Worm (Caenorhabditis elegans) whole organism, L4 larva: ENCODE data around the gene F13A2.10.

Source experiments
- R02D3.7 ChIP-seq: fragments of 150-350 bp; sonication (generic microtip); optimal IDR thresholded peaks from 3 replicates; lab custom pipeline; 2014; ENCODE audit warnings: missing biosample characterization, missing genetic modification characterization
- Y48G9A.11 ChIP-seq: fragments of 200-800 bp; sonication (Bioruptor generic); IDR thresholded peaks from 2 replicates; pipeline ENCODE4 v1.3.6; 2022; ENCODE audit warnings: missing genetic modification reagents, missing genetic modification characterization, missing compliant biosample characterization
- Y5F2A.4 ChIP-seq: fragments of 200-800 bp; sonication (Bioruptor generic); optimal IDR thresholded peaks from 2 replicates; lab custom pipeline; 2018; ENCODE audit warnings: mild to moderate bottlenecking, missing genetic modification characterization, missing compliant biosample characterization
- ceh-44 ChIP-seq: fragments of 200-800 bp; sonication (Bioruptor generic); IDR thresholded peaks from 2 replicates; pipeline ENCODE4 v1.3.6; 2022; ENCODE audit warnings: missing genetic modification reagents, missing genetic modification characterization, missing compliant biosample characterization
- ceh-82 ChIP-seq: sonication (generic microtip); optimal IDR thresholded peaks from 2 replicates; lab custom pipeline; 2017; ENCODE audit warnings: missing biosample characterization, missing genetic modification characterization
- cey-2 ChIP-seq: sonication (generic microtip); optimal IDR thresholded peaks from 3 replicates; lab custom pipeline; 2017; ENCODE audit warnings: missing genetic modification characterization, mild to moderate bottlenecking, missing compliant biosample characterization, antibody characterized with exemption, borderline replicate concordance; ENCODE audit not compliant: insufficient read depth
- dmd-9 ChIP-seq: fragments of 200-800 bp; sonication (Bioruptor generic); IDR thresholded peaks from 2 replicates; pipeline ENCODE4 v1.3.6; 2022; ENCODE audit warnings: missing genetic modification reagents, missing genetic modification characterization, missing compliant biosample characterization
- fkh-10 ChIP-seq: fragments of 150-350 bp; optimal IDR thresholded peaks from 2 replicates; lab custom pipeline; 2014; ENCODE audit warnings: missing biosample characterization, missing genetic modification reagents, missing genetic modification characterization
- hlh-30 ChIP-seq: sonication (generic microtip); optimal IDR thresholded peaks from 2 replicates; lab custom pipeline; 2017; ENCODE audit warnings: antibody characterized with exemption, mild to moderate bottlenecking, missing genetic modification characterization, missing compliant biosample characterization; ENCODE audit not compliant: insufficient read depth
- lin-13 ChIP-seq: fragments of 150-350 bp; optimal IDR thresholded peaks from 2 replicates; lab custom pipeline; 2014; ENCODE audit warnings: missing biosample characterization, missing genetic modification reagents, missing genetic modification characterization
- lin-29 ChIP-seq: fragments of 200-800 bp; sonication (Bioruptor generic); IDR thresholded peaks from 2 replicates; pipeline ENCODE4 v1.3.6; 2022; ENCODE audit warnings: missing genetic modification reagents, missing genetic modification characterization, missing compliant biosample characterization
- lin-38 ChIP-seq: fragments of 200-800 bp; sonication (Bioruptor generic); IDR thresholded peaks from 2 replicates; pipeline ENCODE4 v1.3.6; 2022; ENCODE audit warnings: missing genetic modification reagents, missing genetic modification characterization, missing compliant biosample characterization
- lir-3 ChIP-seq: sonication (generic microtip); optimal IDR thresholded peaks from 2 replicates; lab custom pipeline; 2016; ENCODE audit warnings: mild to moderate bottlenecking, missing genetic modification characterization, missing compliant biosample characterization
- lsy-2 ChIP-seq, 2 experiments: fragments of 150-350 bp in 1 of 2; sonication (generic microtip) in 1 of 2; optimal IDR thresholded peaks; 2 replicates each; lab custom pipeline; 2014 to 2017; ENCODE audit warnings: missing biosample characterization in 2 of 2, missing genetic modification characterization in 2 of 2
- mdt-29 ChIP-seq: fragments of 200-800 bp; sonication (Bioruptor generic); IDR thresholded peaks from 2 replicates; pipeline ENCODE4 v1.3.6; 2022; ENCODE audit warnings: missing genetic modification reagents, missing genetic modification characterization, missing compliant biosample characterization
- mxl-2 ChIP-seq: fragments of 200-800 bp; sonication (Bioruptor generic); conservative IDR thresholded peaks from 2 replicates; pipeline ENCODE4 v1.3.6; 2022; ENCODE audit warnings: missing genetic modification reagents, missing genetic modification characterization, missing compliant biosample characterization
- mxl-3 ChIP-seq: fragments of 200-800 bp; sonication (Bioruptor generic); optimal IDR thresholded peaks from 2 replicates; lab custom pipeline; 2018; ENCODE audit warnings: mild to moderate bottlenecking, missing genetic modification characterization, missing compliant biosample characterization
- nhr-25 ChIP-seq: sonication (generic microtip); optimal IDR thresholded peaks from 2 replicates; lab custom pipeline; 2017; ENCODE audit warnings: missing genetic modification characterization, mild to moderate bottlenecking, missing compliant biosample characterization, antibody characterized with exemption, moderate library complexity, borderline replicate concordance; ENCODE audit not compliant: insufficient read depth
- nhr-42 ChIP-seq: fragments of 200-800 bp; sonication (Bioruptor generic); IDR thresholded peaks from 2 replicates; pipeline ENCODE4 v1.3.6; 2022; ENCODE audit warnings: missing genetic modification characterization, missing compliant biosample characterization
- nhr-6 ChIP-seq: fragments of 150-350 bp; optimal IDR thresholded peaks from 2 replicates; lab custom pipeline; 2014; ENCODE audit warnings: missing biosample characterization, missing genetic modification characterization
- nhr-77 ChIP-seq: fragments of 150-350 bp; optimal IDR thresholded peaks from 2 replicates; lab custom pipeline; 2014; ENCODE audit warnings: missing biosample characterization, missing genetic modification characterization
- pqm-1 ChIP-seq: sonication (generic microtip); optimal IDR thresholded peaks from 2 replicates; lab custom pipeline; 2017; ENCODE audit warnings: missing biosample characterization, missing genetic modification characterization
- saeg-2 ChIP-seq: fragments of 200-800 bp; sonication (Bioruptor generic); IDR thresholded peaks from 2 replicates; pipeline ENCODE4 v1.3.6; 2022; ENCODE audit warnings: missing genetic modification reagents, missing genetic modification characterization, missing compliant biosample characterization
- set-16 ChIP-seq: fragments of 200-800 bp; sonication (Bioruptor generic); IDR thresholded peaks from 2 replicates; pipeline ENCODE4 v1.3.6; 2022; ENCODE audit warnings: missing genetic modification reagents, missing genetic modification characterization, missing compliant biosample characterization
- skn-1 ChIP-seq: fragments of 150-350 bp; optimal IDR thresholded peaks from 2 replicates; lab custom pipeline; 2014; ENCODE audit warnings: missing biosample characterization, missing genetic modification characterization
- unc-62 ChIP-seq, 3 experiments: fragments of 150-350 bp in 1 of 3; sonication (generic microtip); optimal IDR thresholded peaks in 2 of 3; peaks in 1 of 3; 1 replicate in 1 of 3; 2 replicates in 2 of 3; lab custom pipeline; 2014 to 2017; ENCODE audit warnings: missing biosample characterization in 3 of 3, missing genetic modification characterization in 3 of 3, missing genetic modification reagents in 3 of 3, missing genotype in 1 of 3
- zip-11 ChIP-seq: fragments of 200-800 bp; sonication (Bioruptor generic); IDR thresholded peaks from 2 replicates; pipeline ENCODE4 v1.3.6; 2022; ENCODE audit warnings: missing genetic modification characterization, missing compliant biosample characterization

F13A2.10 gene

ce11 chrV:4423087-4423486, 37.0 kb upstream of the F13A2.10 start:
- TF ChIP-seq Y48G9A.11 (GFP tag; lab: Robert Waterston, UW) (no peak), set-16 (GFP tag; lab: Robert Waterston, UW) (peak; percentile 63; the same call in 1 of the 2 replicates), lin-38 (GFP tag; lab: Robert Waterston, UW) (no peak)

- TF ChIP-seq R02D3.7 (no peak), lin-13 (GFP tag; lab: Kevin White, UChicago) (no peak)
These were observed 36.1 kb upstream of the F13A2.10 start, which contains the start of gene skr-7 for ce11 chrV:4422127-4422526. skr-7 (plus strand) TSS chrV:4422427.

ce11 chrV:4421475-4421874, 35.4 kb upstream of the F13A2.10 start, which contains the start of gene skr-14:
skr-14 (minus strand) TSS chrV:4421575.
- TF ChIP-seq fkh-10 (GFP tag; lab: Kevin White, UChicago): no peak
- TF ChIP-seq ceh-44: no peak
- no peak for TF ChIP-seq mxl-3 (GFP tag; lab: Kevin White, UChicago)
- TF ChIP-seq nhr-25: no peak
- no peak for TF ChIP-seq lir-3
- TF ChIP-seq dmd-9: no peak
- TF ChIP-seq lin-38 (GFP tag; lab: Robert Waterston, UW): no peak
- TF ChIP-seq lsy-2 (tag; optimal IDR thresholded peaks at IDR 0.05; lab: Kevin White, UChicago): no peak
- TF ChIP-seq nhr-77 (tag; lab: Kevin White, UChicago): no peak
- no peak for TF ChIP-seq ceh-82
- TF ChIP-seq mxl-2 (GFP tag; lab: Robert Waterston, UW): no peak
- no peak for TF ChIP-seq mdt-29
- TF ChIP-seq pqm-1: no peak
- TF ChIP-seq zip-11 (GFP tag; lab: Robert Waterston, UW): no peak
- TF ChIP-seq nhr-42: no peak
- no peak for TF ChIP-seq lin-13 (GFP tag; lab: Kevin White, UChicago)
- TF ChIP-seq lin-29 (GFP tag; lab: Robert Waterston, UW): no peak
- no peak for TF ChIP-seq hlh-30
- TF ChIP-seq, all 104 proteins: peak for 0

ce11 chrV:4419767-4420322, 33.8 kb upstream of the F13A2.10 start, which contains the start of the genes Y47D7A.7 and Y47D7A.2:
Y47D7A.7 (minus strand) TSS chrV:4419867.
Y47D7A.2 (plus strand) TSS chrV:4420272.
- no peak for TF ChIP-seq saeg-2 (GFP tag; lab: Robert Waterston, UW)
- no peak for TF ChIP-seq lin-38 (GFP tag; lab: Robert Waterston, UW)
- TF ChIP-seq ceh-82: no peak
- TF ChIP-seq nhr-6: no peak
- no peak for TF ChIP-seq Y5F2A.4 (GFP tag; lab: Kevin White, UChicago)
- no peak for TF ChIP-seq cey-2 (tag; lab: Kevin White, UChicago)
- no peak for TF ChIP-seq lin-29 (GFP tag; lab: Robert Waterston, UW)
- TF ChIP-seq skn-1 (tag; lab: Kevin White, UChicago): no peak

- TF ChIP-seq Y48G9A.11 (GFP tag; lab: Robert Waterston, UW) (no peak), lsy-2 (tag; optimal IDR thresholded peaks at IDR 0.05; lab: Kevin White, UChicago) (no peak), nhr-77 (tag; lab: Kevin White, UChicago) (no peak)
These were observed 32.0 kb upstream of the F13A2.10 start, which contains the start of gene Y47D7A.6 for ce11 chrV:4418116-4418515. Y47D7A.6 (minus strand) TSS chrV:4418216.

- peak in 1 of 2 experiments; percentile 31 for TF ChIP-seq unc-62 (GFP tag; optimal IDR thresholded peaks at IDR 0.05 in 1 of 2; lab: Kevin White, UChicago)
- TF ChIP-seq unc-62 (tag; optimal IDR thresholded peaks at IDR 0.05; lab: Kevin White, UChicago): no peak
- TF ChIP-seq lin-29 (GFP tag; lab: Robert Waterston, UW): no peak
These were observed 30.6 kb upstream of the F13A2.10 start, which contains the start of gene Y47D7A.18 for ce11 chrV:4416710-4417109. Y47D7A.18 (minus strand) TSS chrV:4416810.
